Worm (Caenorhabditis elegans): Measurements from ENCODE around the gene F28C6.5.

Gene F28C6.5

ce11 chrII:8581700-8582099, 17.6 kb upstream of the F28C6.5 start, which contains the start of gene arl-1:
Gene arl-1, plus strand, starts transcription at chrII:8582000.
- TF ChIP-seq unc-62 (GFP tag; optimal IDR thresholded peaks at IDR 0.05) = no peak

- TF ChIP-seq unc-62 (GFP tag; optimal IDR thresholded peaks at IDR 0.05) = no peak
These were observed 16.3 kb upstream of the F28C6.5 start for ce11 chrII:8583035-8583434.

ce11 chrII:8585036-8585627, 14.2 kb upstream of the F28C6.5 start, which contains the start of gene F54C9.11:
Gene F54C9.11, minus strand, starts transcription at chrII:8585086.
- no peak for TF ChIP-seq unc-62 (GFP tag; optimal IDR thresholded peaks at IDR 0.05)

ce11 chrII:8585921-8586320, 13.4 kb upstream of the F28C6.5 start:
- TF ChIP-seq unc-62 (GFP tag; optimal IDR thresholded peaks at IDR 0.05) = no peak

ce11 chrII:8587660-8588230, 11.6 kb upstream of the F28C6.5 start:
- no peak for TF ChIP-seq unc-62 (GFP tag; optimal IDR thresholded peaks at IDR 0.05)

ce11 chrII:8588442-8588841, 10.9 kb upstream of the F28C6.5 start:
- no peak for TF ChIP-seq unc-62 (GFP tag; optimal IDR thresholded peaks at IDR 0.05)

- no peak for TF ChIP-seq unc-62 (GFP tag; optimal IDR thresholded peaks at IDR 0.05)
These were observed 10.1 kb upstream of the F28C6.5 start for ce11 chrII:8589227-8589626.

ce11 chrII:8590684-8591083, 8.6 kb upstream of the F28C6.5 start, which contains the start of gene aptf-4:
Gene aptf-4, plus strand, starts transcription at chrII:8590984.
- TF ChIP-seq unc-62 (GFP tag; optimal IDR thresholded peaks at IDR 0.05) = no peak

ce11 chrII:8593840-8594625, 5.3 kb upstream of the F28C6.5 start, which contains the start of gene aptf-3:
Gene aptf-3, plus strand, starts transcription at chrII:8594190.
- TF ChIP-seq unc-62 (GFP tag; optimal IDR thresholded peaks at IDR 0.05) = no peak

- no peak for TF ChIP-seq unc-62 (GFP tag; optimal IDR thresholded peaks at IDR 0.05)
These were observed 851 bp downstream of the F28C6.5 start, which contains the start of gene pigg-1 for ce11 chrII:8600165-8600564. Gene pigg-1, minus strand, starts transcription at chrII:8600265.

ce11 chrII:8602337-8602944, 3.1 kb downstream of the F28C6.5 start, which contains the start of the genes cpf-1 and rpl-26:
Gene cpf-1, minus strand, starts transcription at chrII:8602440.
Gene rpl-26, plus strand, starts transcription at chrII:8602785.
- no peak for TF ChIP-seq unc-62 (GFP tag; optimal IDR thresholded peaks at IDR 0.05)

ce11 chrII:8603567-8604359, 4.4 kb downstream of the F28C6.5 start, which contains the start of gene suf-1:
Gene suf-1, plus strand, starts transcription at chrII:8603846.
- no peak for TF ChIP-seq unc-62 (GFP tag; optimal IDR thresholded peaks at IDR 0.05)

ce11 chrII:8606549-8606948, 7.2 kb downstream of the F28C6.5 start, which contains the start of gene F28C6.8:
Gene F28C6.8, plus strand, starts transcription at chrII:8606849.
- TF ChIP-seq unc-62 (GFP tag; optimal IDR thresholded peaks at IDR 0.05) = no peak

ce11 chrII:8607662-8608061, 8.3 kb downstream of the F28C6.5 start, which contains the start of gene F28C6.10:
Gene F28C6.10, plus strand, starts transcription at chrII:8607962.
- TF ChIP-seq unc-62 (GFP tag; optimal IDR thresholded peaks at IDR 0.05) = no peak

- no peak for TF ChIP-seq unc-62 (GFP tag; optimal IDR thresholded peaks at IDR 0.05)
These were observed 10.8 kb downstream of the F28C6.5 start, which contains the start of gene F28C6.9 for ce11 chrII:8610085-8610484. Gene F28C6.9, minus strand, starts transcription at chrII:8610185.

Measured in whole organism, dauer.